Fruit fly (Drosophila melanogaster) Kc167 (cell line): ENCODE results near the gene Irk2.

Experiments used
- Myc ChIP-seq: fragments of >200 bp; optimal IDR thresholded peaks from 2 replicates; lab custom pipeline; 2017; ENCODE audit warnings: missing external identifiers
- h ChIP-seq: fragments of >200 bp; optimal IDR thresholded peaks from 3 replicates; lab custom pipeline; 2018; ENCODE audit warnings: missing external identifiers

- no peak for TF ChIP-seq Myc (lab: Kevin White, UChicago)
- no peak for TF ChIP-seq h (lab: Kevin White, UChicago)
Measured at dm6 chr3R:23530886-23531285, 11.6 kb upstream of the Irk2 start, which contains the start of gene CG10175.
